Fruit fly (Drosophila melanogaster) whole organism, adult: ENCODE measurements around the gene cpx.

ENCODE experiments used
- CG14711 ChIP-seq: fragments of 200-800 bp; sonication (Bioruptor generic); optimal IDR thresholded peaks from 2 replicates; lab custom pipeline; 2018; ENCODE audit warnings: missing biosample characterization, mild to moderate bottlenecking, missing genetic modification characterization, moderate library complexity
- bab1 ChIP-seq: fragments of 200-800 bp; sonication (Bioruptor generic); optimal IDR thresholded peaks from 3 replicates; lab custom pipeline; 2019; ENCODE audit warnings: missing biosample characterization, mild to moderate bottlenecking, missing genetic modification characterization, moderate library complexity
- cnc ChIP-seq, 2 experiments: fragments of >200 bp; optimal IDR thresholded peaks; 2 replicates each; lab custom pipeline; 2017
- kay ChIP-seq: fragments of 200-800 bp; sonication (Bioruptor generic); peaks from one replicate; lab custom pipeline; 2016; ENCODE audit warnings: missing biosample characterization, missing genetic modification characterization, borderline replicate concordance
- toe ChIP-seq: fragments of 200-800 bp; sonication (Bioruptor generic); optimal IDR thresholded peaks from 2 replicates; lab custom pipeline; 2016; ENCODE audit warnings: missing biosample characterization, missing genetic modification characterization

- TF ChIP-seq bab1 (GFP tag; lab: Kevin White, UChicago) (no peak), cnc (optimal IDR thresholded peaks at IDR 0.05; lab: Kevin White, UChicago) (no peak), toe (GFP tag; lab: Kevin White, UChicago) (no peak), kay (GFP tag; lab: Kevin White, UChicago) (no peak), CG14711 (tag; lab: Kevin White, UChicago) (no peak)
Measured at dm6 chr3R:4318589-4318988, 38.6 kb downstream of the cpx start.
